Worm (Caenorhabditis elegans) whole organism, young adult: ENCODE results near the gene bec-1.

Experiments
- F33H1.4 ChIP-seq: fragments of 200-800 bp; sonication (Bioruptor generic); IDR thresholded peaks from 2 replicates; pipeline ENCODE4 v1.3.6; 2022; ENCODE audit warnings: missing genetic modification reagents, missing genetic modification characterization, missing compliant biosample characterization
- ccch-3 ChIP-seq: fragments of 200-800 bp; sonication (Bioruptor generic); optimal IDR thresholded peaks from 2 replicates; lab custom pipeline; 2018; ENCODE audit warnings: mild to moderate bottlenecking, missing genetic modification characterization, missing compliant biosample characterization
- nfya-1 ChIP-seq: sonication (generic microtip); optimal IDR thresholded peaks from 2 replicates; lab custom pipeline; 2017; ENCODE audit warnings: antibody characterized with exemption, missing compliant biosample characterization, missing genetic modification characterization, borderline replicate concordance; ENCODE audit not compliant: insufficient read depth
- pha-4 ChIP-seq: fragments of 150-350 bp; sonication (generic microtip); optimal IDR thresholded peaks from 2 replicates; lab custom pipeline; 2014; ENCODE audit warnings: missing biosample characterization, missing genetic modification reagents, missing genetic modification characterization
- ztf-22 ChIP-seq: fragments of 200-800 bp; sonication (Bioruptor generic); optimal IDR thresholded peaks from 2 replicates; lab custom pipeline; 2018; ENCODE audit warnings: mild to moderate bottlenecking, missing genetic modification characterization, moderate library complexity, missing compliant biosample characterization

DNA sequence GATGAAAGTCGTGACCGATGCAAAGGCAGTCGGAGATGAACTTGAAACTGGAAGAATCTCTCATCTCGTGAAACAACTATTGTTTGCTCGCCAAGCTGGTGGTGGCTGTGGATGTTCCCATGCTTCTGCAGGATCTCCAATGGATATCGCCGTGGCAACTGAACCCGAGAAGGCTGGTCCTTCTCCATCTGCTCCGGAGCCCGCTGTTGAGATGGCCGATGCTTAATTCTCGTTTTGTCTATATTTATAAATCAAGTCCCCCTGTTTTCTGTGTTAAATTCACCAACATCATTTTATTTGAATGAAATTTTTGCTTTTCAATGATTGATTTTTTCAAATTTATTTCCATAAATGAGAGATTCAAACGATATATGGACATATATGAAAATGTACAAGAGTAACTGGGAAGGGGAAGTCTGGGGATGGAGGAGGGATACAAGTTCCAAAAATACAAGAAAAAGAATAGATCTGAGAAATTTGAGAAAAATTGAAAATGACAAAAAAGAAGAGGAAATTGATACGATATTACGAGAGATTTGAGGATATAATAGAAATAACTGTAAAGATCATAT is 13.4 kb downstream of the bec-1 start:
- TF ChIP-seq F33H1.4 (GFP tag; lab: Robert Waterston, UW): no peak
- no peak for TF ChIP-seq ccch-3 (GFP tag; lab: Kevin White, UChicago)
- no peak for TF ChIP-seq nfya-1 (tag; lab: Kevin White, UChicago)
- no peak for TF ChIP-seq pha-4 (tag; lab: Kevin White, UChicago)
- TF ChIP-seq ztf-22 (GFP tag; lab: Kevin White, UChicago): no peak
